Worm (Caenorhabditis elegans): Measurements from ENCODE around the gene F10E9.2.

- no peak for TF ChIP-seq nhr-25 (tag; optimal IDR thresholded peaks at IDR 0.05; ENCODE audit: borderline replicate concordance, insufficient read depth)
- no peak for TF ChIP-seq ztf-7 (tag; optimal IDR thresholded peaks at IDR 0.05)
- no peak for TF ChIP-seq mes-2 (tag; optimal IDR thresholded peaks at IDR 0.05; ENCODE audit: poor library complexity, severe bottlenecking)
- TF ChIP-seq unc-62 (GFP tag; optimal IDR thresholded peaks at IDR 0.05 in 1 of 2) = no peak
- no peak for TF ChIP-seq unc-62 (tag; optimal IDR thresholded peaks at IDR 0.05)
- no peak for TF ChIP-seq nhr-28 (tag; optimal IDR thresholded peaks at IDR 0.05)
- no peak for TF ChIP-seq lir-3 (tag; optimal IDR thresholded peaks at IDR 0.05)
Observed at ce11 chrIII:8286003-8286402, 26.5 kb upstream of the F10E9.2 start.

All from whole organism, L4 larva.